Fruit fly (Drosophila melanogaster) whole organism, embryonic: Measurements from ENCODE around the gene Rad9.

ENCODE experiments used
- CG1529 ChIP-seq: fragments of 200-800 bp; sonication (Bioruptor generic); optimal IDR thresholded peaks from 3 replicates; lab custom pipeline; 2018; ENCODE audit warnings: missing biosample characterization, missing genetic modification characterization
- CG34224 ChIP-seq: fragments of 200-800 bp; sonication (Bioruptor generic); IDR thresholded peaks from 3 replicates; pipeline ENCODE4 v1.3.6; 2022; ENCODE audit warnings: missing biosample characterization, missing genetic modification characterization; ENCODE audit not compliant: partially characterized antibody
- CG6683 ChIP-seq: fragments of 200-800 bp; sonication (Bioruptor generic); optimal IDR thresholded peaks from 2 replicates; lab custom pipeline; 2017; ENCODE audit warnings: missing biosample characterization, mild to moderate bottlenecking, missing genetic modification characterization, missing genetic modification reagents
- Dbx ChIP-seq: fragments of 200-800 bp; sonication (Bioruptor generic); IDR thresholded peaks from 3 replicates; pipeline ENCODE4 v1.3.6; 2022; ENCODE audit warnings: missing biosample characterization, missing genetic modification characterization
- Doc3 ChIP-seq: fragments of 200-800 bp; sonication (Bioruptor generic); IDR thresholded peaks from 3 replicates; pipeline ENCODE4 v1.3.6; 2022; ENCODE audit warnings: missing biosample characterization, missing genetic modification characterization; ENCODE audit not compliant: partially characterized antibody
- Elba2 ChIP-seq: fragments of 200-800 bp; sonication (Bioruptor generic); optimal IDR thresholded peaks from 3 replicates; lab custom pipeline; 2016; ENCODE audit warnings: missing biosample characterization, missing genetic modification characterization
- aop ChIP-seq: fragments of 200-800 bp; sonication (Bioruptor generic); IDR thresholded peaks from 2 replicates; pipeline ENCODE4 v1.3.6; 2022; ENCODE audit warnings: missing biosample characterization, missing genetic modification characterization
- odd ChIP-seq: fragments of 200-800 bp; sonication (Bioruptor generic); optimal IDR thresholded peaks from 2 replicates; lab custom pipeline; 2017; ENCODE audit warnings: missing biosample characterization, mild to moderate bottlenecking, missing genetic modification characterization
- tll ChIP-seq, 2 experiments: fragments of 200-800 bp in 1 of 2; fragments of >200 bp in 1 of 2; sonication (Bioruptor generic) in 1 of 2; optimal IDR thresholded peaks; 2 replicates each; lab custom pipeline; 2017 to 2019; ENCODE audit warnings: missing biosample characterization in 2 of 2, missing genetic modification characterization in 2 of 2, mild to moderate bottlenecking in 1 of 2, moderate library complexity in 1 of 2
- tx ChIP-seq: fragments of 200-800 bp; sonication (Bioruptor generic); optimal IDR thresholded peaks from 2 replicates; lab custom pipeline; 2016; ENCODE audit warnings: missing biosample characterization, missing genetic modification characterization
- zfh2 ChIP-seq: fragments of 200-800 bp; sonication (Bioruptor generic); optimal IDR thresholded peaks from 2 replicates; lab custom pipeline; 2016; ENCODE audit warnings: missing biosample characterization, missing genetic modification characterization

dm6 chr3L:18836658-18837057 is 35.7 kb downstream of the Rad9 start:
- TF ChIP-seq zfh2 (GFP tag; lab: Kevin White, UChicago) (no peak), tx (GFP tag; lab: Kevin White, UChicago) (no peak), Dbx (GFP tag; lab: Robert Waterston, UW) (no peak), Doc3 (GFP tag; lab: Robert Waterston, UW) (no peak), CG1529 (GFP tag; lab: Kevin White, UChicago) (no peak), tll (GFP tag; optimal IDR thresholded peaks at IDR 0.05; lab: Kevin White, UChicago) (no peak), CG6683 (GFP tag; lab: Kevin White, UChicago) (no peak), CG34224 (no peak), Elba2 (GFP tag; lab: Kevin White, UChicago) (no peak), odd (no peak), aop (no peak)
